Worm (Caenorhabditis elegans) whole organism, L3 larva: ENCODE measurements around the gene srlf-15.

Source experiments
- ZK546.5 ChIP-seq: sonication (generic microtip); optimal IDR thresholded peaks from 2 replicates; lab custom pipeline; 2017; ENCODE audit warnings: missing biosample characterization, missing genetic modification characterization
- aly-2 ChIP-seq: fragments of 150-350 bp; optimal IDR thresholded peaks from 2 replicates; lab custom pipeline; 2014; ENCODE audit warnings: missing biosample characterization, missing genetic modification characterization
- ama-1 ChIP-seq: fragments of 150-350 bp; optimal IDR thresholded peaks from 2 replicates; lab custom pipeline; 2018
- ceh-28 ChIP-seq: fragments of 150-350 bp; optimal IDR thresholded peaks from 2 replicates; lab custom pipeline; 2014; ENCODE audit warnings: missing biosample characterization, missing genetic modification reagents, missing genetic modification characterization
- ceh-82 ChIP-seq: fragments of 150-350 bp; optimal IDR thresholded peaks from 2 replicates; lab custom pipeline; 2014; ENCODE audit warnings: missing biosample characterization, missing genetic modification characterization
- ceh-9 ChIP-seq: sonication (generic microtip); optimal IDR thresholded peaks from 2 replicates; lab custom pipeline; 2018; ENCODE audit warnings: missing biosample characterization, missing genetic modification characterization
- daf-12 ChIP-seq: fragments of 150-350 bp; optimal IDR thresholded peaks from 2 replicates; lab custom pipeline; 2014; ENCODE audit warnings: missing biosample characterization, missing genetic modification reagents, missing genetic modification characterization
- egl-27 ChIP-seq: sonication (generic microtip); optimal IDR thresholded peaks from 4 replicates; lab custom pipeline; 2017; ENCODE audit warnings: missing biosample characterization, missing genetic modification reagents, missing genetic modification characterization
- egl-5 ChIP-seq: fragments of 150-350 bp; optimal IDR thresholded peaks from 2 replicates; lab custom pipeline; 2017; ENCODE audit warnings: missing biosample characterization, missing genetic modification reagents, missing genetic modification characterization, inconsistent platforms
- elt-1 ChIP-seq: fragments of 150-350 bp; optimal IDR thresholded peaks from 2 replicates; lab custom pipeline; 2014; ENCODE audit warnings: missing biosample characterization, missing genetic modification characterization
- elt-3 ChIP-seq, 3 experiments: fragments of 150-350 bp in 1 of 3; sonication (generic microtip) in 2 of 3; optimal IDR thresholded peaks; 2 replicates in 2 of 3; 4 replicates in 1 of 3; lab custom pipeline; 2014 to 2017; ENCODE audit warnings: missing biosample characterization in 3 of 3, missing genetic modification characterization in 3 of 3
- eor-1 ChIP-seq, 2 experiments: fragments of 150-350 bp; optimal IDR thresholded peaks; 2 replicates each; lab custom pipeline; 2014 to 2018; ENCODE audit warnings: missing biosample characterization in 2 of 2, missing genetic modification characterization in 2 of 2
- fkh-2 ChIP-seq: fragments of 150-350 bp; optimal IDR thresholded peaks from 2 replicates; lab custom pipeline; 2014; ENCODE audit warnings: missing biosample characterization, missing genetic modification reagents, missing genetic modification characterization
- fos-1 ChIP-seq: fragments of 150-350 bp; optimal IDR thresholded peaks from 2 replicates; lab custom pipeline; 2014; ENCODE audit warnings: missing biosample characterization, missing genetic modification characterization
- hmg-11 ChIP-seq: sonication (generic microtip); optimal IDR thresholded peaks from 2 replicates; lab custom pipeline; 2016; ENCODE audit warnings: missing genetic modification characterization, missing compliant biosample characterization
- jun-1 ChIP-seq: fragments of 150-350 bp; optimal IDR thresholded peaks from 2 replicates; lab custom pipeline; 2014; ENCODE audit warnings: missing biosample characterization, missing genetic modification reagents, missing genetic modification characterization
- lin-15B ChIP-seq: fragments of 150-350 bp; optimal IDR thresholded peaks from 2 replicates; lab custom pipeline; 2014; ENCODE audit warnings: missing biosample characterization, missing genetic modification characterization
- lin-39 ChIP-seq: fragments of 150-350 bp; optimal IDR thresholded peaks from 2 replicates; lab custom pipeline; 2018; ENCODE audit warnings: missing biosample characterization, missing genetic modification reagents, missing genetic modification characterization
- lsy-12 ChIP-seq: sonication (generic microtip); optimal IDR thresholded peaks from 2 replicates; lab custom pipeline; 2016; ENCODE audit warnings: mild to moderate bottlenecking, missing genetic modification characterization, missing compliant biosample characterization
- mml-1 ChIP-seq: fragments of 150-350 bp; sonication (generic microtip); optimal IDR thresholded peaks from 3 replicates; lab custom pipeline; 2014; ENCODE audit warnings: missing biosample characterization, missing genetic modification characterization
- nfya-1 ChIP-seq: sonication (generic microtip); optimal IDR thresholded peaks from 2 replicates; lab custom pipeline; 2017; ENCODE audit warnings: missing genetic modification characterization, mild to moderate bottlenecking, missing compliant biosample characterization, antibody characterized with exemption, moderate library complexity; ENCODE audit not compliant: insufficient read depth
- nhr-11 ChIP-seq: fragments of 150-350 bp; optimal IDR thresholded peaks from 2 replicates; lab custom pipeline; 2014; ENCODE audit warnings: missing biosample characterization, missing genetic modification characterization
- nhr-12 ChIP-seq: fragments of 150-350 bp; optimal IDR thresholded peaks from 2 replicates; lab custom pipeline; 2014; ENCODE audit warnings: missing biosample characterization, missing genetic modification characterization
- nhr-23 ChIP-seq: fragments of 150-350 bp; optimal IDR thresholded peaks from 2 replicates; lab custom pipeline; 2014; ENCODE audit warnings: missing biosample characterization, missing genetic modification reagents, missing genetic modification characterization
- nhr-237 ChIP-seq: fragments of 150-350 bp; optimal IDR thresholded peaks from 2 replicates; lab custom pipeline; 2014; ENCODE audit warnings: missing biosample characterization, missing genetic modification characterization
- nhr-25 ChIP-seq: sonication (generic microtip); optimal IDR thresholded peaks from 2 replicates; lab custom pipeline; 2017; ENCODE audit warnings: missing biosample characterization, missing genetic modification characterization
- nhr-28 ChIP-seq: fragments of 150-350 bp; optimal IDR thresholded peaks from 2 replicates; lab custom pipeline; 2014; ENCODE audit warnings: missing biosample characterization, missing genetic modification characterization
- nhr-67 ChIP-seq: fragments of 150-350 bp; optimal IDR thresholded peaks from 2 replicates; lab custom pipeline; 2014; ENCODE audit warnings: missing biosample characterization, missing genetic modification characterization
- nhr-77 ChIP-seq: fragments of 150-350 bp; optimal IDR thresholded peaks from 2 replicates; lab custom pipeline; 2014; ENCODE audit warnings: missing biosample characterization, missing genetic modification characterization
- pqm-1 ChIP-seq: fragments of 150-350 bp; optimal IDR thresholded peaks from 2 replicates; lab custom pipeline; 2017; ENCODE audit warnings: missing biosample characterization, missing genetic modification characterization, inconsistent platforms
- sea-2 ChIP-seq: fragments of 150-350 bp; sonication (generic microtip); optimal IDR thresholded peaks from 4 replicates; lab custom pipeline; 2014; ENCODE audit warnings: missing biosample characterization, missing genetic modification reagents, missing genetic modification characterization
- snpc-4 ChIP-seq: fragments of 150-350 bp; optimal IDR thresholded peaks from 2 replicates; lab custom pipeline; 2014; ENCODE audit warnings: missing biosample characterization, missing genetic modification characterization
- tbx-2 ChIP-seq: sonication (generic microtip); optimal IDR thresholded peaks from 2 replicates; lab custom pipeline; 2016; ENCODE audit warnings: mild to moderate bottlenecking, missing genetic modification characterization, missing compliant biosample characterization
- unc-39 ChIP-seq: sonication (generic microtip); optimal IDR thresholded peaks from 4 replicates; lab custom pipeline; 2017; ENCODE audit warnings: missing biosample characterization, missing genetic modification characterization
- unc-62 ChIP-seq: fragments of 150-350 bp; sonication (generic microtip); optimal IDR thresholded peaks from 4 replicates; lab custom pipeline; 2014; ENCODE audit warnings: missing biosample characterization, missing genetic modification reagents, missing genetic modification characterization
- zag-1 ChIP-seq: fragments of 150-350 bp; optimal IDR thresholded peaks from 2 replicates; lab custom pipeline; 2014; ENCODE audit warnings: missing biosample characterization, missing genetic modification characterization
- ztf-11 ChIP-seq: fragments of 150-350 bp; optimal IDR thresholded peaks from 2 replicates; lab custom pipeline; 2014; ENCODE audit warnings: missing biosample characterization, missing genetic modification characterization
- ztf-4 ChIP-seq: fragments of 150-350 bp; optimal IDR thresholded peaks from 2 replicates; lab custom pipeline; 2014; ENCODE audit warnings: missing biosample characterization, missing genetic modification characterization

Gene srlf-15

DNA sequence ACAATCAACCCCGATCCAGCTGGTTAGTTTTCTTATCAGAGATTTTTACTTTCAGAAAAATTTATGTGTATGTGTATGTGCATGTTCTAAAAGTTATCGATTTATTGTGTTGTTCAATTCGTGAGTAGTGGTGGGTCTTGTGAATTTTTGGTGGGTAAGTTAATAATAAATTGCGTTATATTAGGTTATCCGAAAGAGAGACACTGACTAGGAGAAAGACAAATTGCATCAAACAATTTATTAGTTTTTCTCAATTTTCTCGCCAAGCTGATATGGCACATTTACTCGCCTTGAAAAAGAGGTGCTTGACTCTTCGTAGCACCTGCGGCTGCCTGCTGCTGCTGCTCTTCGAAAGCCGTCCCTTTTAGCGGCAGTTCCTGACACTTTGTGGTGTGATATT lies 36.8 kb upstream of the srlf-15 start:
- TF ChIP-seq nhr-67 (tag; lab: Kevin White, UChicago) (no peak), pqm-1 (tag; lab: Kevin White, UChicago) (no peak), nhr-12 (tag; lab: Kevin White, UChicago) (no peak), ztf-4 (tag; lab: Kevin White, UChicago) (no peak), nhr-25 (tag; lab: Kevin White, UChicago) (no peak), jun-1 (tag; lab: Kevin White, UChicago) (no peak), snpc-4 (no peak), unc-62 (GFP tag; lab: Kevin White, UChicago) (no peak), elt-3 (tag; optimal IDR thresholded peaks at IDR 0.05; lab: Kevin White, UChicago) (no peak), nhr-28 (tag; lab: Kevin White, UChicago) (no peak), nhr-237 (tag; lab: Kevin White, UChicago) (no peak), ceh-9 (no peak), lsy-12 (tag; lab: Kevin White, UChicago) (no peak), ama-1 (lab: Kevin White, UChicago) (no peak), ZK546.5 (no peak), ceh-82 (tag; lab: Kevin White, UChicago) (no peak), hmg-11 (no peak), sea-2 (GFP tag; lab: Kevin White, UChicago) (no peak)
- TF ChIP-seq, all 47 proteins: peak for 0

DNA sequence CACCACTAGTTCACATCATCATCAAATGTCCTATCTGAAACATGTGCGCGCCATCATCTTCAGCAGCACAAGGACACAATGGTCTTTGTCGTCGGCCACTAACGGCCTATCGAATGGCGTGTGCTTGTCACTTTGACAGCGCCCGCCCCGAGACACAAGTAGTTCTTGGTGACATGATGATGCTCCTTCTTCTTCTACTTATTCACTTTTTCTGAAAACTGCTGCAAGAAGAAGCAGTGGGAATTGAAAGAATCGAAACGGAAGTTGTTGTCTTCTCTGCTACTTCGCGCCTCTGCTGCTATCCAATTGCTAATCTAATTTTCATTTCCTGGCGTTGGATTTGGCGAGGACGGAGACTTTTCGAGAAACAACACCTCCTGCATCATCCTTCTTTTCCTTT lies 31.5 kb upstream of the srlf-15 start:
- peak; percentile 30 for TF ChIP-seq lin-39
- no peak for TF ChIP-seq egl-27 (tag; lab: Kevin White, UChicago)

DNA sequence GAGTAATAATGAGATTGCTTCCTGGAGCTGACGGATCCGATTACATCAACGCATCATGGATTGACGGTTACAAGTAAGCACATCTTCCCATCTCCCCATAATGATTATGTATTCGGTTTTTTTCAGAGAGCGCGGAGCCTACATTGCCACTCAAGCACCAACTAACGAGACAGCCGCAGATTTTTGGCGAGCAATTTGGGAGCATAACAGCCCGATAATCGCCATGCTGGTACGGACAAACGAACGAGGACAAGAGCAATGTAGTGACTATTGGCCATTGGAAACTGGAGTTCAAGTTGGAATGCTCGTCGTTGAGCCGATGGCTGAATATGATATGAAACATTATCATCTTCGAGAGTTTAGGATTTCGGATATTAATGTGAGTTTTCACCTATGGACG lies 25.0 kb upstream of the srlf-15 start:
- TF ChIP-seq aly-2 (tag; lab: Kevin White, UChicago) (no peak), hmg-11 (no peak), elt-3 (tag; optimal IDR thresholded peaks at IDR 0.05; lab: Kevin White, UChicago) (no peak), daf-12 (no peak), pqm-1 (tag; lab: Kevin White, UChicago) (no peak), unc-39 (no peak), fos-1 (tag; lab: Kevin White, UChicago) (no peak), elt-1 (tag; lab: Kevin White, UChicago) (no peak), ztf-11 (no peak)

DNA sequence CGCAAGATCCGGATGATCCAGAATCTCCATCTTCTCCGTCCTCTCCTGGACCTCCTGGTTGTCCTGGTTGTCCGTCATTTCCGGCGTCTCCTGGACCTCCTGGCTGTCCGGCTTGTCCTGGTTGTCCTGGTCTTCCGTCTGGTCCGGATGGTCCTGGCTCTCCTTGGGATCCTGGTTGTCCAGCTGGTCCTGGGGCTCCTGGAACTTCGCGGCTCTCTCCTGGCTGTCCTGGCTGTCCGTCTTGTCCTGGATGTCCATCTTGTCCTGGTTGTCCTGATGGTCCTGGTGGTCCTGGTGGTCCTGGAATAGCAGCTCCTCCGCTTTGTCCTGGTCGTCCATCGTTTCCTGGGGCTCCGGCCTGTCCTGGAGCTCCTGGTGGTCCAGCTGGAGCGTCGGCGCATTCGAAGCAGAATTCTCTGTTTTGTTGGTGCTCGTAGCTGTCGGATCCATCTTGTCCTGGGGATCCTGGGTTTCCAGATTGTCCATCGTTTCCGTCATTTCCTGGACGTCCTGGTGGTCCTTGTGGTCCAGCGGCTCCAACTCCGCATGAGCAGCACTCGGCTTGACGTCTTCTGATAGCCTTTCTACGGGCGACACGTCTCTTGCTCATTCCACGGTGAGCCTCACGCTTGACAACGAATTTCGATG lies 23.2 kb upstream of the srlf-15 start:
- TF ChIP-seq pqm-1 (tag; lab: Kevin White, UChicago) (no peak), mml-1 (tag; lab: Kevin White, UChicago) (no peak), elt-3 (tag; optimal IDR thresholded peaks at IDR 0.05; lab: Kevin White, UChicago) (no peak), egl-5 (tag; lab: Kevin White, UChicago) (no peak), ceh-28 (tag; lab: Kevin White, UChicago) (no peak), fkh-2 (no peak), nhr-67 (tag; lab: Kevin White, UChicago) (no peak), nhr-12 (tag; lab: Kevin White, UChicago) (no peak), elt-1 (tag; lab: Kevin White, UChicago) (no peak), unc-39 (no peak), nhr-23 (tag; lab: Kevin White, UChicago) (no peak), nhr-77 (no peak), tbx-2 (tag; lab: Kevin White, UChicago) (no peak), jun-1 (tag; lab: Kevin White, UChicago) (no peak)

DNA sequence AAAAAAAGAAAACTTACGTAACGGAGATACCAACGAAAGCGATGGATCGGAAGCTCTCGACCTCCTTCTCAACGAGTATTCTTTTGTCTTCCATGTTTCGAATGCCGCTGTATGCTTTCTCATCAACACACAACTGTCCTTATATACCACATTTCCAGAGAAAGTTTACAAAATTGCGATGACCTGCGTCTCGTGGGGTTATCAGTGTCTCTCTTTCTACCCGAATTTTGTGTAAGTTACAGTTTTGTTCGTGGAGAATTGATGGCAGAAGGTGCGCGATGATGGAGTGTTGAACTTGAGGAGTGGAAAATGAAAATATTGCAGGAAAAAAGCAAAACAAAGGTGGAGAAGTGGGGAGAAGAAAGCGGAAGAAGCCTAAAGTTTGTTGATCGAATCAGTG lies 22.2 kb upstream of the srlf-15 start, which contains the start of gene col-81:
TSS of gene col-81 (minus strand) at position 101 of the 400 bp plus-strand sequence.
- no peak for TF ChIP-seq zag-1 (tag; lab: Kevin White, UChicago)
- no peak for TF ChIP-seq eor-1 (tag; optimal IDR thresholded peaks at IDR 0.05; lab: Kevin White, UChicago)
- TF ChIP-seq ceh-82 (tag; lab: Kevin White, UChicago), result no peak
- TF ChIP-seq ama-1 (lab: Kevin White, UChicago), result no peak
- TF ChIP-seq nfya-1 (tag; lab: Kevin White, UChicago), result no peak
- TF ChIP-seq nhr-67 (tag; lab: Kevin White, UChicago), result no peak
- TF ChIP-seq lin-15B (tag; lab: Kevin White, UChicago), result no peak
- TF ChIP-seq nhr-11 (tag; lab: Kevin White, UChicago), result no peak
- TF ChIP-seq fkh-2, result no peak
- no peak for TF ChIP-seq nhr-12 (tag; lab: Kevin White, UChicago)
